Fruit fly (Drosophila melanogaster) S2 (cell line): ENCODE results near the gene CG14450.
"Not testable (repeated sequence)": the region's sequence is repeated elsewhere in the genome, so short reads cannot be mapped to it uniquely, and the experiment has no call there.

ENCODE experiments used
- CG8478 ChIP-seq: fragments of >200 bp; optimal IDR thresholded peaks from 2 replicates; lab custom pipeline; 2018
- CTCF ChIP-seq, 2 experiments: fragments of >200 bp; optimal IDR thresholded peaks; 2 replicates each; lab custom pipeline; 2018

Gene CG14450

DNA sequence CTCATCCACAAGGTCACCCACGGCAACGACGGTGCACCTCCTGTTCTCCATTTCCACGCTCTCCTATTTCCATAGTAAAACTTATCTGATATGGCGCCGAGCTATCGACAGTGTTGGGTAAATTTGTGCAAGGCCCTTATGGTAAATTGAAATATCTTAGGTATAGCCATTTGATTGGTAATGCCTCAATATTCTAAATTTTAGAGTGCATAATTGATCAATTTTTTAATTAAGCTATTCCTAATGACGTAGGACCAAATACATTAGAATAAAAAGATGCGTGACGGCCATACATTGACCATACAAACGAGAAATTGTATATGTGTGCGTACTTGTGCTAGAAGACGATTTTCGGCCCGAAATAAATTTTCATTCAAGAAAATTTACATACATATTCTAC, 5.6 kb downstream of the CG14450 start, which contains the start of gene CG14451:
Gene CG14451, minus strand, starts transcription at position 101 of the 400 bp plus-strand sequence.
- TF ChIP-seq CTCF (optimal IDR thresholded peaks at IDR 0.05; lab: Kevin White, UChicago) (no peak), CG8478 (lab: Kevin White, UChicago) (no peak)

DNA sequence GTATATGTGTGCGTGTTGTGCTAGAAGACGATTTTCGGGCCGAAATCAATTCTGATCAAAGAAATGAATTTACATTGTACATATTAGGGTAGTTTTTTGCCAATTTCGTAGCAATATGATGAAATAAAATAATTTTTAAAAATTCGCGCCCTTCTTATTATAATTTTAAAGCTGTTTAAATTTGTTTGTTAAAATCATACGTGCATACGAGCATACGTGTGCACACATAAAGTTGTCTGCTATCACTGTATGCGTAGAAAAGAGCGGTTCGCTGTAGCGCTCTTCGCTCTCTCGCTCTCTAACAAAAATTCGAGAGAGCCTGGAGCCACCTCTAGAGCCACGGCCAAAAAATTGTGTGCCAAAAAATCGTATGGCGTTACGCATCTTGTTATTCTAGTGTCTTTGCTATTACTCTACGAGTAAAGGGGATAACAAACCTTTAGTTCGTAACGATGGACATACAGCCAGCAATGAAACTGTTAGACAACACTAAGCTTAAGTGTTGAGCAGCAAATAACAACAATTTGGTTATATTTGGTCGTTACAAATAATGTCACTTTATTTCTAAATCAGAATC, 6.8 kb downstream of the CG14450 start, which contains the start of gene mael:
Gene mael, plus strand, starts transcription at position 510 of the 577 bp plus-strand sequence.
- TF ChIP-seq CG8478 (lab: Kevin White, UChicago); CTCF (optimal IDR thresholded peaks at IDR 0.05; lab: Kevin White, UChicago): not testable (repeated sequence)

DNA sequence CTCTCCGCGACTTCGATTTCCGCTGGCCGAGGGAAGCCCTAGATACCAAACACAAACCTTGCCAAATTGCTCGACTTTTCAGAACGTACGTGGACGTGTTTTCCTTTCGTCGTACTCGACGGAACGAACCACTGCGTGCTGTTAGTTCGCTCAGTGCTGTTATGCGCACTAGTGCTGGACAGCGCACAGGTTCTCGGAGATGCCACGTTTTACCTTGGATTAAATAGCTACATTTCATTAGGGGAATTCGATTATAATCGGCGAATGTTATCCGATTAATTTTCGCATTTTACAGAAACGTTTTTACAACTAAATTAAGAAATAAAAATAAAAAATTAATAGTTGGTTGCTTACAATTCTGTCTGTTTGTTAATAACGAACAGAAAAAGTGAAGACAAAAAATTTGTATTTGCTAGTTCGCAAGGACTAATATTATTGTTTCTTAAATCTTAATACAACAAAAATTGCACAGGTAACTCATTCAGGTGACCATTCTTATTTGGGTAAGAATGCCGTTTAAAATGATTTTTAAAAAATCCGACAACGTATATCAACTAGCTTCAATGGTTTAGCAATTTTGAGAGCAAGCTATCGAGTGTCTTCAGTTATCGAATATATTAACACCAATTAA, 10.3 kb downstream of the CG14450 start, which contains the start of the genes ArfGAP3 and CG32452:
Gene ArfGAP3, minus strand, starts transcription at position 441 of the 631 bp plus-strand sequence.
Gene CG32452, plus strand, starts transcription at position 592 of the 631 bp plus-strand sequence.
- TF ChIP-seq CG8478 (lab: Kevin White, UChicago) (no peak), CTCF (optimal IDR thresholded peaks at IDR 0.05; lab: Kevin White, UChicago) (peak; percentile 24 to 48)

DNA sequence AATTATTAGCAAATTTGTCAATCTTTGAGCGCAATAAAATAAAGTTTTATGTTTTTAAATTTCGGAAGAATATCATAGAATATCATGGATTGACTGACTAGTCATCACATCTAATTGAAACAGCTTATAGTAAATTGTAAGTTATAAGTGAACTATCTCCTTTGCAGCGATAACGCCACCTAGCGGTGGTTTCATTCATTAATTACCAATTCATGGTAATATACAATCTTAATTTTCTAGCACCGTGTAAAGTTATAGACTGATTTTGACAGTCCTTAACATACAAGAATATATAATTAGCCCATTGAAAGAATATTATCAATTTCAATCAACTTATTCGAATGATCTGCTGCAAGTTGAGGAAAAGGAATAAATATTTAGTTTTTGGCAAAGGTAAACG, 14.0 kb downstream of the CG14450 start:
- TF ChIP-seq CG8478 (lab: Kevin White, UChicago), result no peak
- peak; percentile 70 to 82 for TF ChIP-seq CTCF (optimal IDR thresholded peaks at IDR 0.05; lab: Kevin White, UChicago)

DNA sequence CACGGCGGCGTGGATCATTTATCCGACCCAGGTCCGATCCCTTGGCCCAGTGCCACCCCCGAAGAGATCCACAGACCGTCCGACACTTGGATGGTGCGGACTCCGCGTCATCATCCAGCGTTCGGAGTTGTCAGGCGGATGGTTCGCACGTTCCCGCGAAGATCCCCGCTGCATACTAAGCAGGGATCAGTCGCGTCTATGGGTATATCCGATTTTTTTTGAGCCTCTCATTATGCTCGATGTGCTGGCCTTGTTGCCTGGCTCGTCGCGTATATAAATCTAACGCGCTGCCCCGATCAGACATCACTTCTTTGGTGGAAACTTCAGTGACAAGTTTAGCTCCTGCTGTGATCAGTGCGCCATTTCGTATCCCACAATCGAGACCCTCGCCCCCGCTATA, 15.7 kb downstream of the CG14450 start, which contains the start of gene CG11370:
Gene CG11370, plus strand, starts transcription at position 301 of the 400 bp plus-strand sequence.
- TF ChIP-seq CG8478 (lab: Kevin White, UChicago), result no peak
- TF ChIP-seq CTCF (optimal IDR thresholded peaks at IDR 0.05; lab: Kevin White, UChicago), result no peak

DNA sequence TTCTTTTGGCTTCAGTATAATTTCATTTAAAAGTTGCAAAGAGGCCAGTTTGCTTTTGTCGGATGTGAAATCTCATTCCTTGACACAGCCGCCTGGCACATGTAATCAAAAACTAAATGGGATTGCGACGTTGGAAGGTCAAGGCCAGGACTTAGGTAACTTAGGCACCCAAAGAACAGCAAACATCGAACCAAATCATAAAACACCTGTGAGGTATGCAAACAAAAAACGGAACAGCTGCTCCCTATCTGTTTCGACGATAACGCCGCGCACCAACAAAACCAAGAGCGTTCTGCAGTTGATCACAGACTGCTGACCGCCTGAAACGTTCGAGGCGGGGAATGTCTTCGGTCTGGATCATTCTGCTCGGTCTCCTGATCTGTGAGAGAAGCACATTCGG, 28.5 kb downstream of the CG14450 start, which contains the start of gene CG45116:
Gene CG45116, plus strand, starts transcription at position 301 of the 400 bp plus-strand sequence.
- TF ChIP-seq CG8478 (lab: Kevin White, UChicago) (no peak), CTCF (optimal IDR thresholded peaks at IDR 0.05; lab: Kevin White, UChicago) (no peak)

DNA sequence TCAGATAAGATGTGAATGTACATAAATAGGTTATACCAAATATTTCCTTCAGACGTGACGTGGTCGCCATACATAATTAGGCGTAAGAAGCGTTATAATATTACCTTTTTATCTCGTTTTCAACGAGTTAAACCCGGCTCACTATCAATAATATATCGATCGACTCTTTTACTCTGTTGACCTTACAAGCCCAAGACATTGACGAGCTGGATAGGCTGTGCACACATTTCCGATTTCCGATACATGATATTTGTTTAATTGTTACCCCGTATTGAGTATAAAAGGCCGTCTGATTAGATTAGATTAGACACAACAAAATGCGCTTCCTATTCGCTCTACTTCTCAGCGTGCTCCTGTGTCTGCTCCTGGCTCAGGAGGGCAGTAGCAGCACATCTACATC, 30.7 kb downstream of the CG14450 start, which contains the start of gene CG32453:
Gene CG32453, plus strand, starts transcription at position 301 of the 400 bp plus-strand sequence.
- not testable (repeated sequence) for TF ChIP-seq CG8478 (lab: Kevin White, UChicago); CTCF (optimal IDR thresholded peaks at IDR 0.05; lab: Kevin White, UChicago)

DNA sequence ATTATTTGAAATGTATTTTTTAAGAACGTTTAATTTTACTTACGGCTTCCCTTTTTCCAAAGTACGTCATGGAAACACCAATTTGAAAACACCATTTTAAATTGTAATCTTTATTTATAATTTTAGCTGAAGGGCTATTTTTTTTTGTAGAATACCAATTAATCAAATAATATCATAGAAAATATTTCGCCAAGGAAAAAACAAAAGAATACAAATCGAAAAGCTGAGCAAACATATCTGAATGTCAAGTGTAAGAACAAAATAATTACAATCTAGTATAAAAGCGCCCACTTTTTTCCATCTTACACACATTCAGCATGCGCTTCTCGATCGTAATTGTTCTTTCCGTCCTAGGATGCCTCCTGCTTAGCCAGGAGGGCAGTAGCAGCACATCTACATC, 31.9 kb downstream of the CG14450 start, which contains the start of gene CG14452:
Gene CG14452, plus strand, starts transcription at position 301 of the 400 bp plus-strand sequence.
- no peak for TF ChIP-seq CTCF (optimal IDR thresholded peaks at IDR 0.05; lab: Kevin White, UChicago)
- TF ChIP-seq CG8478 (lab: Kevin White, UChicago), result no peak

DNA sequence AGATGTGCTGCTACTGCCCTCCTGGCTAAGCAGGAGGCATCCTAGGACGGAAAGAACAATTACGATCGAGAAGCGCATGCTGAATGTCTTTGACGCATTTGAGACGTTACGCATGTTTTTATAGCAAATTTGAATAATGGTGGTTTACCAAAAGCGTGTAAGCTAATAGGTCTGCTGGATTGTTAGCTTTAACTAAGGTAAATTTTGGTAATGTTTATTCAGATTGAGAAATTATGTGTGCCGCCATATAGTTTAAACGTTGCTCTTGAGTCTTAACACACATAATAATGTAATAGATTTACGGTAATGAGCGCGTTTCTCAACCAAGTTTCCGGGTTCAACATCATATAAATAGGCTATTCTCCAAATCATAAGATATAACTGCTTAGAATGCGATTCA, 33.9 kb downstream of the CG14450 start, which contains the start of the genes CG12546 and CG14453:
Gene CG12546, minus strand, starts transcription at position 101 of the 400 bp plus-strand sequence.
Gene CG14453, plus strand, starts transcription at position 372 of the 400 bp plus-strand sequence.
- no peak for TF ChIP-seq CTCF (optimal IDR thresholded peaks at IDR 0.05; lab: Kevin White, UChicago)
- no peak for TF ChIP-seq CG8478 (lab: Kevin White, UChicago)

DNA sequence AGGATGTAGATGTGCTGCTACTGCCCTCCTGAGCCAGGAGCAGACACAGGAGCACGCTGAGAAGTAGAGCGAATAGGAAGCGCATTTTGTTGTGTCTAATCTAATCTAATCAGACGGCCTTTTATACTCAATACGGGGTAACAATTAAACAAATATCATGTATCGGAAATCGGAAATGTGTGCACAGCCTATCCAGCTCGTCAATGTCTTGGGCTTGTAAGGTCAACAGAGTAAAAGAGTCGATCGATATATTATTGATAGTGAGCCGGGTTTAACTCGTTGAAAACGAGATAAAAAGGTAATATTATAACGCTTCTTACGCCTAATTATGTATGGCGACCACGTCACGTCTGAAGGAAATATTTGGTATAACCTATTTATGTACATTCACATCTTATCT, 35.2 kb downstream of the CG14450 start, which contains the start of gene CG14454:
Gene CG14454, minus strand, starts transcription at position 101 of the 400 bp plus-strand sequence.
- not testable (repeated sequence) for TF ChIP-seq CG8478 (lab: Kevin White, UChicago); CTCF (optimal IDR thresholded peaks at IDR 0.05; lab: Kevin White, UChicago)

DNA sequence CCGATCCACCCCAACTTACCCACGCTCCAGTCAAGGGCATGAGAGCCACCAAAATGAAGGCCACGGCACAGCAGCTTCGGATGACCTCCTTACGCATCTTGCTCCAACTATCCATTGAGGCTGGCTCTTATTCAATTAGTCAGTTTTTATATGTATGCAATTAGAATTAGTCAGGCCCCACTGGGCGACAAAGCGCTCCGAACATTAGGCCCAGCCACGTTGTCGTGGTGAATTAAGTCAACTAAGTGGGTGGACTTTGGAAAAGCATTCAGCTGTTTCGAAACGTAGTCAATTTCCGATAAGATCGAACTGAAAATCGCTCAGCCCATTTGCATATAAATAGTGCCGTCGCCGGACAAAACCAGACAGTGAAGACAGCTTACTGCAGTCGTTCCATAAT, 40.6 kb downstream of the CG14450 start, which contains the start of the genes CG14455 and CG14456:
Gene CG14455, minus strand, starts transcription at position 101 of the 400 bp plus-strand sequence.
Gene CG14456, plus strand, starts transcription at position 236 of the 400 bp plus-strand sequence.
- TF ChIP-seq CTCF (optimal IDR thresholded peaks at IDR 0.05; lab: Kevin White, UChicago) (no peak), CG8478 (lab: Kevin White, UChicago) (no peak)

DNA sequence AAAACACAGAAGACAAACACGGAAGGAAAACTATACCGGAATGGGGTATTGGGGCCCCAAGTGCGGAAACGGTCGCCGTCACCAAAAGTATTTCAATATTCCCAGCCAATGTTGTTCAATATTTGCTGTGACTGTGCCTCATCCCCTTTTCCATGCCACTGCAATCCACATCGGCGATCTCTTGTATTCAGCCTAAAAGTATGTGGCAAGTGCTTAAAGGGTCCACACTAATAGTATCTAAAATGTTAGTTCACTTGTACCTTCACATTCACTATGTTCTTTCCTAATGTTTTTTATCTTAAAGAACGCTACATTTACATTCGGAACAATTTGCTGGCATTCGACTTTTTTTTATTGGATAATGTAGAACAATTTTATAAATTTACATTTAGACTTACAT, 46.7 kb downstream of the CG14450 start:
- peak in 1 of 2 experiments; percentile 8 for TF ChIP-seq CTCF (optimal IDR thresholded peaks at IDR 0.05; lab: Kevin White, UChicago)
- no peak for TF ChIP-seq CG8478 (lab: Kevin White, UChicago)
